Fruit fly (Drosophila melanogaster) whole organism: Measurements from ENCODE around the gene Elba1.

Experiments
- Dll ChIP-seq: fragments of >200 bp; optimal IDR thresholded peaks from 2 replicates; lab custom pipeline; 2017
- pan ChIP-seq: fragments of >200 bp; optimal IDR thresholded peaks from 2 replicates; lab custom pipeline; 2017
- psq ChIP-seq: fragments of >200 bp; optimal IDR thresholded peaks from 2 replicates; lab custom pipeline; 2017
- usp ChIP-seq: fragments of >200 bp; optimal IDR thresholded peaks from 2 replicates; lab custom pipeline; 2017; ENCODE audit warnings: missing biosample characterization, missing genetic modification characterization, mixed read lengths

dm6 chr2L:4642672-4643071, 41.6 kb downstream of the Elba1 start, which contains the start of gene CG15635:
- TF ChIP-seq pan (no peak), Dll (no peak), psq (lab: Kevin White, UChicago) (no peak), usp (GFP tag; lab: Kevin White, UChicago) (no peak)
